Worm (Caenorhabditis elegans): Measurements from ENCODE around the gene unc-25.

ce11 chrIII:12966895-12967294 lies 24.4 kb downstream of the unc-25 start, which contains the start of gene ttm-1:
- TF ChIP-seq unc-39 (tag; optimal IDR thresholded peaks at IDR 0.05): no peak
- TF ChIP-seq unc-62 (GFP tag; optimal IDR thresholded peaks at IDR 0.05): no peak
- TF ChIP-seq nhr-76 (tag; optimal IDR thresholded peaks at IDR 0.05): no peak
- no peak for TF ChIP-seq zip-8 (tag; optimal IDR thresholded peaks at IDR 0.05)
- no peak for TF ChIP-seq elt-1 (tag; optimal IDR thresholded peaks at IDR 0.05; ENCODE audit: borderline replicate concordance, insufficient read depth)
- TF ChIP-seq mep-1 (tag; optimal IDR thresholded peaks at IDR 0.05): no peak
- TF ChIP-seq mls-2 (tag; optimal IDR thresholded peaks at IDR 0.05): no peak
- no peak for TF ChIP-seq ham-2 (GFP tag; optimal IDR thresholded peaks at IDR 0.05)
- no peak for TF ChIP-seq sem-2 (GFP tag; optimal IDR thresholded peaks at IDR 0.05)
- no peak for TF ChIP-seq hlh-1 (tag; optimal IDR thresholded peaks at IDR 0.05)
- no peak for TF ChIP-seq ceh-43 (GFP tag; optimal IDR thresholded peaks at IDR 0.05)
- TF ChIP-seq mab-5 (tag; optimal IDR thresholded peaks at IDR 0.05): no peak
- no peak for TF ChIP-seq nhr-12 (tag; optimal IDR thresholded peaks at IDR 0.05)

Measured in whole organism, mixed stage, embryonic.